Worm (Caenorhabditis elegans): ENCODE measurements around the gene C17E7.4.

C17E7.4 gene

ce11 chrV:3868905-3869304 is 23.7 kb upstream of the C17E7.4 start, which contains the start of gene nhr-157:
Gene nhr-157 (minus strand): TSS chrV:3869005.
- TF ChIP-seq cog-1 (tag; optimal IDR thresholded peaks at IDR 0.05) (no peak), med-1 (GFP tag; optimal IDR thresholded peaks at IDR 0.05; ENCODE audit: insufficient read depth) (no peak), ztf-29 (GFP tag; IDR thresholded peaks at IDR 0.05) (no peak), T22C8.4 (GFP tag; IDR thresholded peaks at IDR 0.05) (no peak), flt-1 (GFP tag; IDR thresholded peaks at IDR 0.05) (no peak), tab-1 (GFP tag; IDR thresholded peaks at IDR 0.05) (no peak), ztf-23 (GFP tag; IDR thresholded peaks at IDR 0.05) (no peak), ref-1 (GFP tag; conservative IDR thresholded peaks at IDR 0.05) (no peak), klf-2 (GFP tag; conservative IDR thresholded peaks at IDR 0.05) (no peak)

- TF ChIP-seq ztf-23 (GFP tag; IDR thresholded peaks at IDR 0.05) (no peak), tab-1 (GFP tag; IDR thresholded peaks at IDR 0.05) (no peak), med-1 (GFP tag; optimal IDR thresholded peaks at IDR 0.05; ENCODE audit: insufficient read depth) (no peak), T22C8.4 (GFP tag; IDR thresholded peaks at IDR 0.05) (no peak), flt-1 (GFP tag; IDR thresholded peaks at IDR 0.05) (no peak), cog-1 (tag; optimal IDR thresholded peaks at IDR 0.05) (no peak)
Observed at ce11 chrV:3870359-3870758, 22.3 kb upstream of the C17E7.4 start.

- no peak for TF ChIP-seq klf-2 (GFP tag; conservative IDR thresholded peaks at IDR 0.05)
- TF ChIP-seq flt-1 (GFP tag; IDR thresholded peaks at IDR 0.05): no peak
- no peak for TF ChIP-seq med-1 (GFP tag; optimal IDR thresholded peaks at IDR 0.05; ENCODE audit: insufficient read depth)
- no peak for TF ChIP-seq ztf-29 (GFP tag; IDR thresholded peaks at IDR 0.05)
- no peak for TF ChIP-seq T22C8.4 (GFP tag; IDR thresholded peaks at IDR 0.05)
- TF ChIP-seq ref-1 (GFP tag; conservative IDR thresholded peaks at IDR 0.05): no peak
- TF ChIP-seq ztf-23 (GFP tag; IDR thresholded peaks at IDR 0.05): no peak
- TF ChIP-seq cog-1 (tag; optimal IDR thresholded peaks at IDR 0.05): no peak
- TF ChIP-seq tab-1 (GFP tag; IDR thresholded peaks at IDR 0.05): no peak
Observed at ce11 chrV:3874102-3874744, 18.4 kb upstream of the C17E7.4 start, which contains the start of gene nhr-158. Gene nhr-158 (minus strand): TSS chrV:3874152.

DNA sequence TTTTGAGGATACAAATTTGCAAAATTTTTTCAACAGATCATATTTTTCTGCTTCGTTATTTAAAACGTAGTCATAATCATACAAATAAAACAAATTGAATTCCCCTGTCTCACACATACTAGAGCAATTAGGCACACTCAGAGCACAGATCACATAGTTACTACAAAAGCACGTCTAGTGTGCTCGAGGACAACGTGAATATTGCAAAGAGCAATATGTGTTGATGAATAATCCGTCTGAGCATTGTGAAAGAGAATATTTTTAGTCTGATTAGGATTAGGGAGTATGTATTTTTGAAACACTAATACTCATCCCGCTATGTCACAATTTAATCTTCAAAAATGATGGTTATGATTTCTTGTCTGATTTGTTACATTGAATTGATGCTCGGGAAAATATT is 15.4 kb upstream of the C17E7.4 start:
- TF ChIP-seq T22C8.4 (GFP tag; IDR thresholded peaks at IDR 0.05) (no peak), klf-2 (GFP tag; conservative IDR thresholded peaks at IDR 0.05) (no peak), ref-1 (GFP tag; conservative IDR thresholded peaks at IDR 0.05) (no peak), cog-1 (tag; optimal IDR thresholded peaks at IDR 0.05) (no peak), flt-1 (GFP tag; IDR thresholded peaks at IDR 0.05) (no peak), ztf-23 (GFP tag; IDR thresholded peaks at IDR 0.05) (no peak), tab-1 (GFP tag; IDR thresholded peaks at IDR 0.05) (no peak), ztf-29 (GFP tag; IDR thresholded peaks at IDR 0.05) (no peak), med-1 (GFP tag; optimal IDR thresholded peaks at IDR 0.05; ENCODE audit: insufficient read depth) (no peak)

- TF ChIP-seq T22C8.4 (GFP tag; IDR thresholded peaks at IDR 0.05) (no peak), ref-1 (GFP tag; conservative IDR thresholded peaks at IDR 0.05) (no peak), tab-1 (GFP tag; IDR thresholded peaks at IDR 0.05) (no peak), cog-1 (tag; optimal IDR thresholded peaks at IDR 0.05) (no peak), ztf-23 (GFP tag; IDR thresholded peaks at IDR 0.05) (no peak), ztf-29 (GFP tag; IDR thresholded peaks at IDR 0.05) (no peak), klf-2 (GFP tag; conservative IDR thresholded peaks at IDR 0.05) (no peak), flt-1 (GFP tag; IDR thresholded peaks at IDR 0.05) (no peak), med-1 (GFP tag; optimal IDR thresholded peaks at IDR 0.05; ENCODE audit: insufficient read depth) (no peak)
Observed at ce11 chrV:3878223-3878622, 14.4 kb upstream of the C17E7.4 start, which contains the start of gene nhr-159. Gene nhr-159 (minus strand): TSS chrV:3878323.

- TF ChIP-seq flt-1 (GFP tag; IDR thresholded peaks at IDR 0.05): no peak
- no peak for TF ChIP-seq ztf-29 (GFP tag; IDR thresholded peaks at IDR 0.05)
- no peak for TF ChIP-seq T22C8.4 (GFP tag; IDR thresholded peaks at IDR 0.05)
- no peak for TF ChIP-seq ref-1 (GFP tag; conservative IDR thresholded peaks at IDR 0.05)
- TF ChIP-seq cog-1 (tag; optimal IDR thresholded peaks at IDR 0.05): no peak
Observed at ce11 chrV:3884550-3884949, 8.1 kb upstream of the C17E7.4 start.

ce11 chrV:3886104-3886503 is 6.5 kb upstream of the C17E7.4 start, which contains the start of gene nhr-124:
Gene nhr-124 (minus strand): TSS chrV:3886204.
- TF ChIP-seq ztf-23 (GFP tag; IDR thresholded peaks at IDR 0.05) (no peak), T22C8.4 (GFP tag; IDR thresholded peaks at IDR 0.05) (no peak), klf-2 (GFP tag; conservative IDR thresholded peaks at IDR 0.05) (no peak), flt-1 (GFP tag; IDR thresholded peaks at IDR 0.05) (no peak), tab-1 (GFP tag; IDR thresholded peaks at IDR 0.05) (no peak), ref-1 (GFP tag; conservative IDR thresholded peaks at IDR 0.05) (no peak), med-1 (GFP tag; optimal IDR thresholded peaks at IDR 0.05; ENCODE audit: insufficient read depth) (no peak), ztf-29 (GFP tag; IDR thresholded peaks at IDR 0.05) (no peak), cog-1 (tag; optimal IDR thresholded peaks at IDR 0.05) (no peak)

- TF ChIP-seq cog-1 (tag; optimal IDR thresholded peaks at IDR 0.05): no peak
- no peak for TF ChIP-seq ref-1 (GFP tag; conservative IDR thresholded peaks at IDR 0.05)
- no peak for TF ChIP-seq flt-1 (GFP tag; IDR thresholded peaks at IDR 0.05)
- no peak for TF ChIP-seq tab-1 (GFP tag; IDR thresholded peaks at IDR 0.05)
- no peak for TF ChIP-seq med-1 (GFP tag; optimal IDR thresholded peaks at IDR 0.05; ENCODE audit: insufficient read depth)
- TF ChIP-seq ztf-29 (GFP tag; IDR thresholded peaks at IDR 0.05): no peak
- TF ChIP-seq T22C8.4 (GFP tag; IDR thresholded peaks at IDR 0.05): no peak
- TF ChIP-seq klf-2 (GFP tag; conservative IDR thresholded peaks at IDR 0.05): no peak
- no peak for TF ChIP-seq ztf-23 (GFP tag; IDR thresholded peaks at IDR 0.05)
Observed at ce11 chrV:3889113-3889512, 3.5 kb upstream of the C17E7.4 start, which contains the start of gene C17E7.13. Gene C17E7.13 (minus strand): TSS chrV:3889288.

DNA sequence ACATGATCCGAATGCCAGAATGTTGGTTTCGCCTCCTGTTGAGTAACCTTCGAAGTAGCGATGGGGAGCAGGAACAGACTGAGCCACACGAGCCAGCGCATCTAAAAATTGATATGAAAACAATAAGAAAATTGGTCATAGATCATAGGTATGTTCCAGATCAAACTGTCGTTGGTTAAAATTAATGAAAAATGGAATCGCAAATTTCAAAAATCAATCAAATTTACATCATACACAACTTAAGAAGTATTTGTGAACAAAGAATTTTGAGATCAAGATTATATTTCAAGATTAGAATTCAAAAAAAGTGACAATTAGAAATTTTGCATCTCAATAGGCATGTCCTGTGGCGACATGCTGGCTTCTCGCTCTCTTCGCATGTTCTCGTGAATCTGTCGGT is 1.9 kb upstream of the C17E7.4 start, which contains the start of gene C17E7.9:
TSS of gene C17E7.9 (minus strand) at position 101 of the 400 bp plus-strand sequence.
- TF ChIP-seq klf-2 (GFP tag; conservative IDR thresholded peaks at IDR 0.05): no peak
- no peak for TF ChIP-seq med-1 (GFP tag; optimal IDR thresholded peaks at IDR 0.05; ENCODE audit: insufficient read depth)
- no peak for TF ChIP-seq T22C8.4 (GFP tag; IDR thresholded peaks at IDR 0.05)
- no peak for TF ChIP-seq ref-1 (GFP tag; conservative IDR thresholded peaks at IDR 0.05)
- TF ChIP-seq ztf-23 (GFP tag; IDR thresholded peaks at IDR 0.05): no peak
- TF ChIP-seq tab-1 (GFP tag; IDR thresholded peaks at IDR 0.05): no peak
- no peak for TF ChIP-seq cog-1 (tag; optimal IDR thresholded peaks at IDR 0.05)

Measured in whole organism, midembryonic.